Worm (Caenorhabditis elegans) whole organism, L4 larva: Measurements from ENCODE around the gene max-2.

Source experiments
- ama-1 ChIP-seq: fragments of 150-350 bp; optimal IDR thresholded peaks from 2 replicates; lab custom pipeline; 2014; ENCODE audit warnings: inconsistent platforms, mixed read lengths
- daf-16 ChIP-seq, 3 experiments: sonication (generic microtip); optimal IDR thresholded peaks; 2 replicates each; lab custom pipeline; 2016 to 2017; ENCODE audit warnings: missing genetic modification characterization in 3 of 3, missing genetic modification reagents in 3 of 3, mild to moderate bottlenecking in 2 of 3, missing compliant biosample characterization in 2 of 3, missing biosample characterization in 1 of 3, moderate library complexity in 1 of 3
- lin-15B ChIP-seq: fragments of 150-350 bp; sonication (generic microtip); optimal IDR thresholded peaks from 3 replicates; lab custom pipeline; 2014; ENCODE audit warnings: missing biosample characterization, missing genetic modification characterization
- lir-3 ChIP-seq: sonication (generic microtip); optimal IDR thresholded peaks from 2 replicates; lab custom pipeline; 2016; ENCODE audit warnings: mild to moderate bottlenecking, missing genetic modification characterization, missing compliant biosample characterization
- nhr-28 ChIP-seq: fragments of 150-350 bp; optimal IDR thresholded peaks from 2 replicates; lab custom pipeline; 2014; ENCODE audit warnings: missing biosample characterization, missing genetic modification characterization
- nhr-76 ChIP-seq: fragments of 150-350 bp; optimal IDR thresholded peaks from 2 replicates; lab custom pipeline; 2014; ENCODE audit warnings: missing biosample characterization, missing genetic modification characterization
- pha-4 ChIP-seq, 2 experiments: fragments of 150-350 bp in 1 of 2; fragments of 200-800 bp in 1 of 2; sonication (Bioruptor generic) in 1 of 2; IDR thresholded peaks in 1 of 2; optimal IDR thresholded peaks in 1 of 2; 2 replicates each; pipeline versions ENCODE4 v1.3.6 to Lab custom; 2014 to 2022; ENCODE audit warnings: missing genetic modification characterization in 2 of 2, missing genetic modification reagents in 2 of 2, missing biosample characterization in 1 of 2, missing compliant biosample characterization in 1 of 2
- snpc-1.2 ChIP-seq: fragments of 200-800 bp; sonication (Bioruptor generic); IDR thresholded peaks from 2 replicates; pipeline ENCODE4 v1.3.6; 2022; ENCODE audit warnings: missing genetic modification reagents, missing genetic modification characterization, missing compliant biosample characterization
- snpc-4 ChIP-seq: fragments of 150-350 bp; optimal IDR thresholded peaks from 2 replicates; lab custom pipeline; 2014; ENCODE audit warnings: missing biosample characterization, missing genetic modification characterization
- tra-1 ChIP-seq: fragments of 200-800 bp; sonication (Bioruptor generic); IDR thresholded peaks from 2 replicates; pipeline ENCODE4 v1.3.6; 2022; ENCODE audit warnings: missing genetic modification reagents, missing genetic modification characterization, missing compliant biosample characterization
- unc-130 ChIP-seq: sonication (generic microtip); optimal IDR thresholded peaks from 2 replicates; lab custom pipeline; 2016; ENCODE audit warnings: missing genetic modification reagents, missing genetic modification characterization, missing compliant biosample characterization
- unc-39 ChIP-seq: sonication (generic microtip); optimal IDR thresholded peaks from 2 replicates; lab custom pipeline; 2017; ENCODE audit warnings: missing biosample characterization, missing genetic modification characterization

DNA sequence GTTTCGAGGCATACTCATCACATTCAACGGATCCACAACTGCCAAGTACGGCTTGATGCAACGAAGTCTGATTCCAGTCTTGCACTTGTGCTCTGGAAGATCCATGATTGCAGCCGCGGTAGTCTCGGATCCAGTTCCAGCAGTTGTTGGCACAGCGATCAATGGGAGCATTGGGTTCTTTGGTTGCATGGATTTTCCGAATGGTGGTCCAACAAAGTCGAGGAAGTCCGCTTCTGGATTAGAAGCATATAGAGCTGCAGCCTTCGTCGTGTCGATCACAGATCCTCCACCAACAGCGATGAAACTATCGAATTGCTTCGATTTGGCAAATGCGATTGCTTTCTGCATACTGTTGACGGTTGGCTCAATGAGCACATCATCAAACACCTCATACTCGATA, 30.3 kb downstream of the max-2 start:
- TF ChIP-seq unc-39 (tag; lab: Kevin White, UChicago), result no peak
- TF ChIP-seq nhr-76 (tag; lab: Kevin White, UChicago), result no peak
- TF ChIP-seq ama-1 (lab: Kevin White, UChicago), result no peak
- TF ChIP-seq lin-15B (tag; lab: Kevin White, UChicago), result no peak
- TF ChIP-seq tra-1, result no peak
- TF ChIP-seq lir-3 (tag; lab: Kevin White, UChicago), result no peak
- no peak for TF ChIP-seq pha-4 (GFP tag; IDR thresholded peaks at IDR 0.05; lab: Robert Waterston, UW)
- no peak for TF ChIP-seq pha-4 (tag; optimal IDR thresholded peaks at IDR 0.05; lab: Kevin White, UChicago)
- TF ChIP-seq snpc-1.2 (GFP tag; lab: Robert Waterston, UW), result no peak
- no peak for TF ChIP-seq snpc-4 (tag; lab: Kevin White, UChicago)
- no peak for TF ChIP-seq daf-16 (GFP tag; optimal IDR thresholded peaks at IDR 0.05; lab: Kevin White, UChicago)
- no peak for TF ChIP-seq daf-16 (tag; optimal IDR thresholded peaks at IDR 0.05; lab: Kevin White, UChicago)
- no peak for TF ChIP-seq unc-130
- TF ChIP-seq nhr-28 (tag; lab: Kevin White, UChicago), result no peak
